Fruit fly (Drosophila melanogaster): ENCODE results near the gene mbf1.

Gene mbf1

DNA sequence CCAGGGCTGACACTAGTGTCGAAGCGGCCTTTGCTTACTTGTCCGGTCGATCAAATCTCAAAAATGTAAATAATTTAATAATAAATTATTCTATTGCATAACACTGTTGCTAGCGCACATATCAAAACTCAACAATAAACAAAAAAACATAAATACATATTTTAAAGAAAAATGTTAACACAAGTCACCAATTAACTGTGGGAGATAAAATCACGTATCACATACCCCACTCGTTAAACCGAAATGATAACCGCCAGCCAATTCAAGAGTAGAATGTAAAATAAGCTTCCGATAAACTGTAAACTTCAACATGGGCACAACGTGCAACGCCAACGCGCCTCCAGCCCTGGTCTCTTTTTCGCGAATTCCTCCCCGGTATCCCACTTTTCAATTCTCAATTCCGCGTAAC lies 28.5 kb downstream of the mbf1 start, which contains the start of gene Arts (continued):
- TF ChIP-seq CG8119 (GFP tag; IDR thresholded peaks at IDR 0.05), result no peak
- peak; percentile 44 for TF ChIP-seq acj6 (GFP tag; optimal IDR thresholded peaks at IDR 0.05)
- TF ChIP-seq vri (GFP tag; optimal IDR thresholded peaks at IDR 0.05), result no peak
- TF ChIP-seq Smox (GFP tag; optimal IDR thresholded peaks at IDR 0.05), result peak; percentile 0
- peak; percentile 7 for TF ChIP-seq CG34406 (GFP tag; optimal IDR thresholded peaks at IDR 0.05)
- no peak for TF ChIP-seq fd85E (GFP tag; optimal IDR thresholded peaks at IDR 0.05)
- TF ChIP-seq dsx (GFP tag; optimal IDR thresholded peaks at IDR 0.05; ENCODE audit: poor library complexity, severe bottlenecking), result no peak
- TF ChIP-seq fkh (GFP tag; optimal IDR thresholded peaks at IDR 0.05), result peak; percentile 34
- TF ChIP-seq CG15336 (GFP tag; IDR thresholded peaks at IDR 0.05), result no peak
- TF ChIP-seq eg (GFP tag; IDR thresholded peaks at IDR 0.05), result no peak
- TF ChIP-seq Hr39 (GFP tag; optimal IDR thresholded peaks at IDR 0.05), result peak; percentile 5
- TF ChIP-seq fd59A (GFP tag; optimal IDR thresholded peaks at IDR 0.05), result no peak
- no peak for TF ChIP-seq spab (GFP tag; optimal IDR thresholded peaks at IDR 0.05)
- TF ChIP-seq CG16779 (tag; optimal IDR thresholded peaks at IDR 0.05), result no peak
- peak; percentile 59 for TF ChIP-seq CG6808 (GFP tag; optimal IDR thresholded peaks at IDR 0.05)
- TF ChIP-seq Hr4 (GFP tag; optimal IDR thresholded peaks at IDR 0.05), result peak; percentile 30
- peak; percentile 38 for TF ChIP-seq achi (GFP tag; optimal IDR thresholded peaks at IDR 0.05)
- TF ChIP-seq CG6163 (GFP tag; IDR thresholded peaks at IDR 0.05), result no peak
- no peak for TF ChIP-seq CG11762 (GFP tag; optimal IDR thresholded peaks at IDR 0.05; ENCODE audit: insufficient read depth)
- peak; percentile 13 for TF ChIP-seq lz (GFP tag; optimal IDR thresholded peaks at IDR 0.05)
- peak; percentile 41 for TF ChIP-seq esn (GFP tag; optimal IDR thresholded peaks at IDR 0.05)
- TF ChIP-seq svp (GFP tag), result peak; percentile 74
- no peak for TF ChIP-seq CG8632 (GFP tag; optimal IDR thresholded peaks at IDR 0.05)

DNA sequence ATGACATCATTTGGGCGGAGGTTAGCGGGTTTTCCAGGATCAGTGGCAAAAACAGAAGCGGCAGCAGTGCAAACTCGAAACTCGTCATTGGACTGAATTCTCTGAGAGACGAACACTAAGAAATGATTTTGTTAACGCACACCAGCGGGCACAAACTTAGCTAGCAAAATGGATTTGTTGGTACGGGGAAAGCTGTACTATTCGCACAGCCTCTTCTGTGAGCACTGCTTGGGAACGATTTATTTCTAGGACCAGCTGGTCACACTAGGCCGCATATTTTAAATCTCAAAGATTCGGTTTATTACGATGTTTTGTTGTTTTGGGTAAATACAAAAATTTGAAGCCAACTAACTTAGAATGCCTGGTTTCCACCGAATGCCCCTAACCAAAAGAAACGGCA lies 34.9 kb downstream of the mbf1 start, which contains the start of gene CG4098:
Gene CG4098, minus strand, starts transcription at position 228 of the 400 bp plus-strand sequence.
- peak in 1 of 2 experiments; percentile 10 for TF ChIP-seq salr (GFP tag; optimal IDR thresholded peaks at IDR 0.05)
- TF ChIP-seq fd59A (GFP tag; optimal IDR thresholded peaks at IDR 0.05), result no peak
- peak; percentile 46 for TF ChIP-seq CG10631 (GFP tag; optimal IDR thresholded peaks at IDR 0.05)
- TF ChIP-seq Sox15 (GFP tag; optimal IDR thresholded peaks at IDR 0.05), result peak; percentile 1
- TF ChIP-seq CG34406 (GFP tag; optimal IDR thresholded peaks at IDR 0.05), result peak; percentile 25
- no peak for TF ChIP-seq Blimp-1 (GFP tag; optimal IDR thresholded peaks at IDR 0.05)
- TF ChIP-seq ss (GFP tag; optimal IDR thresholded peaks at IDR 0.05), result peak in 1 of 2 experiments; percentile 40
- peak; percentile 78 for TF ChIP-seq CG6163 (GFP tag; IDR thresholded peaks at IDR 0.05)
- peak; percentile 10 for TF ChIP-seq CG6808 (GFP tag; optimal IDR thresholded peaks at IDR 0.05)
- peak; percentile 22 for TF ChIP-seq CG8632 (GFP tag; optimal IDR thresholded peaks at IDR 0.05)
- TF ChIP-seq Sox14 (GFP tag; optimal IDR thresholded peaks at IDR 0.05), result peak; percentile 65
- TF ChIP-seq achi (GFP tag; optimal IDR thresholded peaks at IDR 0.05), result peak; percentile 51
- no peak for TF ChIP-seq CG6854 (GFP tag; optimal IDR thresholded peaks at IDR 0.05)
- TF ChIP-seq svp (GFP tag), result peak; percentile 79
- TF ChIP-seq lz (GFP tag; optimal IDR thresholded peaks at IDR 0.05), result peak; percentile 59
- TF ChIP-seq CG8119 (GFP tag; IDR thresholded peaks at IDR 0.05), result no peak
- TF ChIP-seq fkh (GFP tag; optimal IDR thresholded peaks at IDR 0.05), result no peak
- TF ChIP-seq CG7368 (GFP tag; optimal IDR thresholded peaks at IDR 0.05), result peak; percentile 35
- TF ChIP-seq CG6276 (GFP tag; optimal IDR thresholded peaks at IDR 0.05), result no peak
- peak; percentile 55 for TF ChIP-seq CG32006 (GFP tag; optimal IDR thresholded peaks at IDR 0.05)
- TF ChIP-seq CG15336 (GFP tag; IDR thresholded peaks at IDR 0.05), result peak; percentile 58
- TF ChIP-seq Eip93F (GFP tag; optimal IDR thresholded peaks at IDR 0.05), result no peak
- peak; percentile 30 for TF ChIP-seq topi (GFP tag; optimal IDR thresholded peaks at IDR 0.05)
- TF ChIP-seq Met (GFP tag; optimal IDR thresholded peaks at IDR 0.05), result peak; percentile 39
- no peak for TF ChIP-seq CG16779 (tag; optimal IDR thresholded peaks at IDR 0.05)
- peak; percentile 68 for TF ChIP-seq Hr4 (GFP tag; optimal IDR thresholded peaks at IDR 0.05)
- peak; percentile 53 for TF ChIP-seq dsx (GFP tag; optimal IDR thresholded peaks at IDR 0.05; ENCODE audit: poor library complexity, severe bottlenecking)
- peak; percentile 32 for TF ChIP-seq Eip75B (GFP tag; optimal IDR thresholded peaks at IDR 0.05)
- no peak for TF ChIP-seq CG9139 (GFP tag; optimal IDR thresholded peaks at IDR 0.05)
- TF ChIP-seq CG11902 (GFP tag; optimal IDR thresholded peaks at IDR 0.05), result no peak
- peak; percentile 60 for TF ChIP-seq CG31627 (GFP tag; optimal IDR thresholded peaks at IDR 0.05)
- TF ChIP-seq Eip78C (GFP tag), result peak; percentile 85
- no peak for TF ChIP-seq fd85E (GFP tag; optimal IDR thresholded peaks at IDR 0.05)
- TF ChIP-seq Sox102F (GFP tag; optimal IDR thresholded peaks at IDR 0.05), result peak; percentile 20
- peak; percentile 58 for TF ChIP-seq CG1621 (tag; optimal IDR thresholded peaks at IDR 0.05)
- no peak for TF ChIP-seq Lpt (GFP tag; optimal IDR thresholded peaks at IDR 0.05)
- TF ChIP-seq net (GFP tag; optimal IDR thresholded peaks at IDR 0.05), result peak; percentile 56
- peak; percentile 36 for TF ChIP-seq Ets96B (tag; optimal IDR thresholded peaks at IDR 0.05)
- peak; percentile 15 for TF ChIP-seq CG11762 (GFP tag; optimal IDR thresholded peaks at IDR 0.05; ENCODE audit: insufficient read depth)
- TF ChIP-seq pdm3 (GFP tag; optimal IDR thresholded peaks at IDR 0.05), result peak; percentile 73

Data from whole organism, prepupa.